Fruit fly (Drosophila melanogaster) whole organism, embryonic: ENCODE results near the gene CG15047.
A peak's percentile ranks its signal among the peaks of the same experiment; 100 is the strongest.

ENCODE experiments used
- Adf1 ChIP-seq: fragments of 200-800 bp; sonication (Bioruptor generic); IDR thresholded peaks from 2 replicates; pipeline ENCODE4 v1.3.6; 2022; ENCODE audit warnings: missing biosample characterization, missing genetic modification characterization
- Bgb ChIP-seq: fragments of 200-800 bp; sonication (Bioruptor generic); IDR thresholded peaks from 2 replicates; pipeline ENCODE4 v1.3.6; 2022; ENCODE audit warnings: missing biosample characterization, missing genetic modification characterization; ENCODE audit not compliant: partially characterized antibody
- CG11247 ChIP-seq: fragments of 200-800 bp; sonication (Bioruptor generic); IDR thresholded peaks from 2 replicates; pipeline ENCODE4 v1.3.6; 2022; ENCODE audit warnings: missing biosample characterization, missing genetic modification characterization
- CG11504 ChIP-seq: fragments of 200-800 bp; sonication (Bioruptor generic); optimal IDR thresholded peaks from 3 replicates; lab custom pipeline; 2019; ENCODE audit warnings: missing biosample characterization, mild to moderate bottlenecking, missing genetic modification characterization, moderate library complexity
- CG12071 ChIP-seq: fragments of 200-800 bp; sonication (Bioruptor generic); optimal IDR thresholded peaks from 3 replicates; lab custom pipeline; 2018; ENCODE audit warnings: missing biosample characterization, mild to moderate bottlenecking, missing genetic modification characterization
- CG12236 ChIP-seq: fragments of 200-800 bp; sonication (Bioruptor generic); optimal IDR thresholded peaks from 2 replicates; lab custom pipeline; 2016; ENCODE audit warnings: missing biosample characterization, missing genetic modification characterization
- CG14710 ChIP-seq: fragments of 200-800 bp; sonication (Bioruptor generic); optimal IDR thresholded peaks from 3 replicates; lab custom pipeline; 2019; ENCODE audit warnings: missing biosample characterization, mild to moderate bottlenecking, missing genetic modification characterization, moderate library complexity
- CG1832 ChIP-seq: fragments of 200-800 bp; sonication (Bioruptor generic); optimal IDR thresholded peaks from 2 replicates; lab custom pipeline; 2017; ENCODE audit warnings: missing biosample characterization, mild to moderate bottlenecking, missing genetic modification characterization, inconsistent platforms
- CG2129 ChIP-seq: fragments of 200-800 bp; sonication (Bioruptor generic); IDR thresholded peaks from 2 replicates; pipeline ENCODE4 v1.3.6; 2022; ENCODE audit warnings: missing biosample characterization, missing genetic modification characterization; ENCODE audit not compliant: partially characterized antibody
- CG31441 ChIP-seq: fragments of 200-800 bp; sonication (Bioruptor generic); IDR thresholded peaks from 2 replicates; pipeline ENCODE4 v1.3.6; 2022; ENCODE audit warnings: missing biosample characterization, missing genetic modification characterization
- CG43689 ChIP-seq: fragments of 200-800 bp; sonication (Bioruptor generic); IDR thresholded peaks from 2 replicates; pipeline ENCODE4 v1.3.6; 2022; ENCODE audit warnings: missing biosample characterization, missing genetic modification characterization
- CG5180 ChIP-seq: fragments of 200-800 bp; sonication (Bioruptor generic); optimal IDR thresholded peaks from 3 replicates; lab custom pipeline; 2017; ENCODE audit warnings: missing biosample characterization, missing genetic modification characterization, mild to moderate bottlenecking, moderate library complexity, missing genetic modification reagents
- CG8478 ChIP-seq: fragments of >200 bp; optimal IDR thresholded peaks from 2 replicates; lab custom pipeline; 2018
- Camta ChIP-seq: fragments of 200-800 bp; sonication (Bioruptor generic); optimal IDR thresholded peaks from 2 replicates; lab custom pipeline; 2016; ENCODE audit warnings: missing biosample characterization, missing genetic modification characterization
- CrebB ChIP-seq: fragments of 200-800 bp; sonication (Bioruptor generic); optimal IDR thresholded peaks from 3 replicates; lab custom pipeline; 2018; ENCODE audit warnings: missing biosample characterization, mild to moderate bottlenecking, missing genetic modification characterization
- D19A ChIP-seq: fragments of 200-800 bp; optimal IDR thresholded peaks from 3 replicates; lab custom pipeline; 2019; ENCODE audit warnings: missing biosample characterization, mild to moderate bottlenecking, missing genetic modification characterization, moderate library complexity
- Dp ChIP-seq: fragments of 200-800 bp; sonication (Bioruptor generic); optimal IDR thresholded peaks from 2 replicates; lab custom pipeline; 2018; ENCODE audit warnings: missing biosample characterization, mild to moderate bottlenecking, missing genetic modification characterization, moderate library complexity
- Dref ChIP-seq: fragments of 200-800 bp; sonication (Bioruptor generic); IDR thresholded peaks from 2 replicates; pipeline ENCODE4 v1.3.6; 2022; ENCODE audit warnings: missing biosample characterization, missing genetic modification characterization
- Eip74EF ChIP-seq, 2 experiments: fragments of 200-800 bp in 1 of 2; fragments of >200 bp in 1 of 2; sonication (Bioruptor generic) in 1 of 2; optimal IDR thresholded peaks; 2 replicates each; lab custom pipeline; 2017 to 2019; ENCODE audit warnings: missing biosample characterization in 2 of 2, missing genetic modification characterization in 2 of 2, mild to moderate bottlenecking in 1 of 2, moderate library complexity in 1 of 2
- Fer1 ChIP-seq: fragments of 200-800 bp; sonication (Bioruptor generic); optimal IDR thresholded peaks from 2 replicates; lab custom pipeline; 2017; ENCODE audit warnings: missing biosample characterization, mild to moderate bottlenecking, missing genetic modification characterization
- HLH4C ChIP-seq: fragments of 200-800 bp; sonication (Bioruptor generic); IDR thresholded peaks from 3 replicates; pipeline ENCODE4 v1.3.6; 2022; ENCODE audit warnings: missing biosample characterization, missing genetic modification characterization; ENCODE audit not compliant: partially characterized antibody
- HmgZ ChIP-seq: fragments of 200-800 bp; sonication (Bioruptor generic); optimal IDR thresholded peaks from 2 replicates; lab custom pipeline; 2018; ENCODE audit warnings: missing biosample characterization, mild to moderate bottlenecking, missing genetic modification characterization
- Hmr ChIP-seq: fragments of 200-800 bp; sonication (Bioruptor generic); optimal IDR thresholded peaks from 3 replicates; lab custom pipeline; 2017; ENCODE audit warnings: mild to moderate bottlenecking, missing biosample characterization, missing genetic modification reagents, missing genetic modification characterization
- Hr78 ChIP-seq, 2 experiments: fragments of 200-800 bp in 1 of 2; fragments of >200 bp in 1 of 2; sonication (Bioruptor generic) in 1 of 2; optimal IDR thresholded peaks; 2 replicates each; lab custom pipeline; 2017 to 2019; ENCODE audit warnings: missing biosample characterization in 2 of 2, missing genetic modification characterization in 2 of 2, mild to moderate bottlenecking in 1 of 2, moderate library complexity in 1 of 2
- MTF-1 ChIP-seq: fragments of 200-800 bp; sonication (Bioruptor generic); optimal IDR thresholded peaks from 2 replicates; lab custom pipeline; 2018; ENCODE audit warnings: missing biosample characterization, mild to moderate bottlenecking, missing genetic modification characterization, borderline replicate concordance
- Mes4 ChIP-seq: fragments of 200-800 bp; sonication (Bioruptor generic); optimal IDR thresholded peaks from 2 replicates; lab custom pipeline; 2016; ENCODE audit warnings: missing biosample characterization, missing genetic modification characterization
- Rfx ChIP-seq: fragments of 200-800 bp; sonication (Bioruptor generic); IDR thresholded peaks from 2 replicates; pipeline ENCODE4 v1.3.6; 2022; ENCODE audit warnings: missing biosample characterization, missing genetic modification characterization
- Scr ChIP-seq: fragments of 200-800 bp; sonication (Bioruptor generic); IDR thresholded peaks from 2 replicates; pipeline ENCODE4 v1.3.6; 2022; ENCODE audit warnings: missing biosample characterization, missing genetic modification characterization; ENCODE audit not compliant: partially characterized antibody
- Sry-δ ChIP-seq: fragments of 200-800 bp; sonication (Bioruptor generic); optimal IDR thresholded peaks from 2 replicates; lab custom pipeline; 2016; ENCODE audit warnings: missing biosample characterization, missing genetic modification characterization
- ash1 ChIP-seq: fragments of 200-800 bp; sonication (Bioruptor generic); optimal IDR thresholded peaks from 2 replicates; lab custom pipeline; 2018; ENCODE audit warnings: missing biosample characterization, mild to moderate bottlenecking, missing genetic modification characterization
- caup ChIP-seq: fragments of 200-800 bp; sonication (Bioruptor generic); optimal IDR thresholded peaks from 3 replicates; lab custom pipeline; 2017; ENCODE audit warnings: missing biosample characterization, mild to moderate bottlenecking, missing genetic modification characterization, moderate library complexity; ENCODE audit not compliant: severe bottlenecking
- croc ChIP-seq: fragments of 200-800 bp; sonication (Bioruptor generic); conservative IDR thresholded peaks from 3 replicates; pipeline ENCODE4 v1.3.6; 2022; ENCODE audit warnings: missing biosample characterization, missing genetic modification characterization
- disco-r ChIP-seq: fragments of 200-800 bp; sonication (Bioruptor generic); optimal IDR thresholded peaks from 2 replicates; lab custom pipeline; 2016; ENCODE audit warnings: missing biosample characterization, missing genetic modification characterization
- eve ChIP-seq, 2 experiments: fragments of >200 bp; optimal IDR thresholded peaks; 2 replicates each; lab custom pipeline; 2017; ENCODE audit warnings: missing biosample characterization in 2 of 2, missing genetic modification characterization in 2 of 2
- fd3F ChIP-seq: fragments of 200-800 bp; sonication (Bioruptor generic); optimal IDR thresholded peaks from 2 replicates; lab custom pipeline; 2018; ENCODE audit warnings: missing biosample characterization, mild to moderate bottlenecking, missing genetic modification characterization, moderate library complexity
- gcm2 ChIP-seq: fragments of 200-800 bp; sonication (Bioruptor generic); optimal IDR thresholded peaks from 2 replicates; lab custom pipeline; 2016; ENCODE audit warnings: missing biosample characterization, missing genetic modification characterization
- hbn ChIP-seq: fragments of 200-800 bp; sonication (Bioruptor generic); IDR thresholded peaks from 2 replicates; pipeline ENCODE4 v1.3.6; 2022; ENCODE audit warnings: missing biosample characterization, missing genetic modification characterization; ENCODE audit not compliant: partially characterized antibody
- her ChIP-seq: fragments of 200-800 bp; sonication (Bioruptor generic); optimal IDR thresholded peaks from 2 replicates; lab custom pipeline; 2016; ENCODE audit warnings: missing biosample characterization, missing genetic modification characterization
- lilli ChIP-seq: fragments of 200-800 bp; sonication (Bioruptor generic); optimal IDR thresholded peaks from 3 replicates; lab custom pipeline; 2016; ENCODE audit warnings: missing biosample characterization, missing genetic modification characterization
- mirr ChIP-seq: fragments of 200-800 bp; sonication (Bioruptor generic); optimal IDR thresholded peaks from 3 replicates; lab custom pipeline; 2018; ENCODE audit warnings: missing biosample characterization, mild to moderate bottlenecking, missing genetic modification characterization
- nerfin-2 ChIP-seq: fragments of 200-800 bp; sonication (Bioruptor generic); IDR thresholded peaks from 2 replicates; pipeline ENCODE4 v1.3.6; 2022; ENCODE audit warnings: missing biosample characterization, missing genetic modification characterization; ENCODE audit not compliant: partially characterized antibody
- otp ChIP-seq: fragments of 200-800 bp; sonication (Bioruptor generic); IDR thresholded peaks from 3 replicates; pipeline ENCODE4, ENCODE4 v1.3.6; 2022; ENCODE audit warnings: missing biosample characterization, missing genetic modification characterization
- row ChIP-seq: fragments of 200-800 bp; sonication (Bioruptor generic); IDR thresholded peaks from 3 replicates; pipeline ENCODE4 v1.3.6; 2022; ENCODE audit warnings: missing biosample characterization, missing genetic modification characterization
- schlank ChIP-seq: fragments of 200-800 bp; sonication (Bioruptor generic); optimal IDR thresholded peaks from 2 replicates; lab custom pipeline; 2018; ENCODE audit warnings: missing biosample characterization, mild to moderate bottlenecking, missing genetic modification characterization
- sna ChIP-seq: fragments of 200-800 bp; sonication (Bioruptor generic); IDR thresholded peaks from 2 replicates; pipeline ENCODE4 v1.3.6; 2022; ENCODE audit warnings: missing biosample characterization, missing genetic modification characterization; ENCODE audit not compliant: partially characterized antibody
- sob ChIP-seq: fragments of 200-800 bp; sonication (Bioruptor generic); IDR thresholded peaks from 2 replicates; pipeline ENCODE4 v1.3.6; 2022; ENCODE audit warnings: missing biosample characterization, missing genetic modification characterization
- sr ChIP-seq: fragments of 200-800 bp; sonication (Bioruptor generic); IDR thresholded peaks from 3 replicates; pipeline ENCODE4 v1.3.6; 2022; ENCODE audit warnings: missing biosample characterization, missing genetic modification characterization
- tin ChIP-seq: fragments of 200-800 bp; sonication (Bioruptor generic); optimal IDR thresholded peaks from 3 replicates; lab custom pipeline; 2016; ENCODE audit warnings: missing biosample characterization, missing genetic modification characterization
- unc-4 ChIP-seq: fragments of 200-800 bp; sonication (Bioruptor generic); IDR thresholded peaks from 2 replicates; pipeline ENCODE4 v1.3.6; 2022; ENCODE audit warnings: missing biosample characterization, missing genetic modification characterization; ENCODE audit not compliant: partially characterized antibody

Gene CG15047

dm6 chrX:18512271-18512679 lies 16.2 kb upstream of the CG15047 start, which contains the start of gene Ggt-1 (continued):
- TF ChIP-seq MTF-1 (GFP tag; lab: Kevin White, UChicago) (peak; percentile 100), CG11504 (peak; percentile 31), Fer1 (GFP tag; lab: Kevin White, UChicago) (peak; percentile 6), CG31441 (peak; percentile 23; the same call in 1 of the 2 replicates), Hr78 (GFP tag; optimal IDR thresholded peaks at IDR 0.05; lab: Kevin White, UChicago) (peak in 1 of 2 experiments; percentile 9), Camta (GFP tag; lab: Kevin White, UChicago) (no peak), hbn (peak; percentile 89), CG43689 (GFP tag; lab: Robert Waterston, UW) (no peak), fd3F (GFP tag; lab: Kevin White, UChicago) (no peak), eve (GFP tag; optimal IDR thresholded peaks at IDR 0.05; lab: Kevin White, UChicago) (no peak), Rfx (peak; percentile 33; the same call in 1 of the 2 replicates), CG1832 (peak; percentile 57), Mes4 (GFP tag; lab: Kevin White, UChicago) (no peak), Dp (GFP tag; lab: Kevin White, UChicago) (peak; percentile 34), sna (GFP tag; lab: Robert Waterston, UW) (peak; percentile 92), CG11247 (GFP tag; lab: Robert Waterston, UW) (no peak), CrebB (tag; lab: Kevin White, UChicago) (peak; percentile 22), tin (no peak), mirr (GFP tag; lab: Kevin White, UChicago) (peak; percentile 7), Hmr (peak; percentile 44), her (GFP tag; lab: Kevin White, UChicago) (no peak), CG12236 (GFP tag; lab: Kevin White, UChicago) (no peak), sob (peak; percentile 49; the same call in 1 of the 2 replicates), CG8478 (lab: Kevin White, UChicago) (peak; percentile 43), row (0 out of 3 replicates have a peak, but pooled peaks have one; percentile 14), CG12071 (GFP tag; lab: Kevin White, UChicago) (no peak), D19A (no peak), Dref (peak; percentile 81), sr (GFP tag; lab: Robert Waterston, UW) (peak; percentile 79), CG14710 (tag; lab: Kevin White, UChicago) (no peak), gcm2 (peak; percentile 34), Scr (GFP tag; lab: Robert Waterston, UW) (peak; percentile 91), Sry-δ (peak; percentile 67), caup (GFP tag; lab: Kevin White, UChicago) (peak; percentile 14), HmgZ (tag; lab: Kevin White, UChicago) (peak; percentile 16), Eip74EF (GFP tag; optimal IDR thresholded peaks at IDR 0.05; lab: Kevin White, UChicago) (peak in 1 of 2 experiments; percentile 19), otp (GFP tag; lab: Robert Waterston, UW) (no peak), unc-4 (GFP tag; lab: Robert Waterston, UW) (peak; percentile 93), disco-r (GFP tag; lab: Kevin White, UChicago) (no peak), schlank (tag; lab: Kevin White, UChicago) (no peak), CG2129 (GFP tag; lab: Robert Waterston, UW) (peak; percentile 82), CG5180 (GFP tag; lab: Kevin White, UChicago) (peak; percentile 92), Bgb (GFP tag; lab: Robert Waterston, UW) (peak; percentile 96), nerfin-2 (GFP tag; lab: Robert Waterston, UW) (peak; percentile 97), croc (GFP tag; lab: Robert Waterston, UW) (no peak), lilli (no peak), ash1 (GFP tag; lab: Kevin White, UChicago) (no peak), HLH4C (GFP tag; lab: Robert Waterston, UW) (peak; percentile 98), Adf1 (peak; percentile 48; the same call in 1 of the 2 replicates)
